Fruit fly (Drosophila melanogaster): ENCODE measurements around the gene Syn1.
A peak's percentile ranks its signal among the peaks of the same experiment; 100 is the strongest.

Syn1 gene

DNA sequence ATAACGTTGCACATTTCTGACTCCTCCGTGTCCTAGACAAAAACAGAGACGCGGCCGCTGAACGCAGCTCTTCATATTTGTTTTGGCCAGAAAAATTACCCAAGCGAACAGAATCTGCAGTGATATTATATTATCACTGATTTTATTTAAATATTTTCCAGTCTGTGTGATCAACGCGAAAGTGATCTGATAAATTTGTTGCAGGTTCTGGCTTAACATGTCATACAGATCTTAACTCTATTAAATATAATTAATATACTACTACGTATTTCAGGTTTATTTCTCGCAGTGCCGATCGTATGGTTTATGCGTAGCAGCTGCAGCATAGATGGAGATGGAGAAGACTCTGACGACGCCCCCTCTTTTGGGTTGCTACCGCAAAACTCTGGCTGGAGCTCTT lies 49.5 kb downstream of the Syn1 start:
- TF ChIP-seq pan (optimal IDR thresholded peaks at IDR 0.05) = no peak
- no peak for TF ChIP-seq CG8478 (optimal IDR thresholded peaks at IDR 0.05)
- no peak for TF ChIP-seq Dll (optimal IDR thresholded peaks at IDR 0.05)
- no peak for TF ChIP-seq usp (GFP tag; optimal IDR thresholded peaks at IDR 0.05)
- TF ChIP-seq psq (optimal IDR thresholded peaks at IDR 0.05) = no peak
- no peak for TF ChIP-seq EcR (GFP tag; optimal IDR thresholded peaks at IDR 0.05)

DNA sequence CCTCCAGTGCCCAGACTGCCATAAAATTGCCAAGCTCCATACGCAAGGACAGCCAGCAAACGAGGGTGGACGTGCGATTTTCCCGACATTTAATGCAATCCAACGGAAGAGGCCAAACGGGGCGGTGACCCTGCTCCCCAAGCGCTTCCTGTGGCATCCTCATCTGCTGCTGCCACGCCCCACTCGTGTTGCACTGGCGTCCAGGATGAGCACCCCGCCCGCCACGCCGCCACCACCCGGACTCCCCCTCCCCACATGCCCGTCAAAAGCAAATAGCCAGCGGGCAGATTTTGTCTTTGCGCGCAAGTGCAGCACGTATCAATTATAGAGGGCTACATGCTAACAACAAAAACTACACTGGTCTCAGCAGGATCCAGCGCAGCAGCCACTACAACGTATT lies 52.1 kb downstream of the Syn1 start:
- TF ChIP-seq pan (optimal IDR thresholded peaks at IDR 0.05) = no peak
- TF ChIP-seq usp (GFP tag; optimal IDR thresholded peaks at IDR 0.05) = no peak
- no peak for TF ChIP-seq CG8478 (optimal IDR thresholded peaks at IDR 0.05)
- no peak for TF ChIP-seq psq (optimal IDR thresholded peaks at IDR 0.05)
- no peak for TF ChIP-seq Dll (optimal IDR thresholded peaks at IDR 0.05)
- TF ChIP-seq EcR (GFP tag; optimal IDR thresholded peaks at IDR 0.05) = no peak

DNA sequence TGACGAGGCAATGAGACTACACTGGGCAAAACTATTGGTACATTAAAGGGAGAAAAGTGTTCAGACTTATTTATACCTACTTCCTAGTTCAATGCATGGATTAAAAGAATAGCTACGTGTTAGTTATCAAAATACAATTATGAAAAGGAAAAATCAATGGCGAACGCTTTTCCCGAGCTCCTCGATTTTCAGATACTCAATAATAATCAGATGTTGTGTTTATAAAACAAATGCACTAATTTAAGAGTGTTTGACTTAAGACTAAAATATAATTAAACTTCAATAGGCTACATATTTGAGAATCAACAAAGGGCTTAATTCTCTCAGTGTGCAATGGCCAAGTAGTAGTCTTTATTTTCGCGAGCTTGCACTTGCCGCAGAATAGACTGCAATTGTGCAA lies 54.4 kb downstream of the Syn1 start:
- no peak for TF ChIP-seq CG8478 (optimal IDR thresholded peaks at IDR 0.05)
- no peak for TF ChIP-seq psq (optimal IDR thresholded peaks at IDR 0.05)
- TF ChIP-seq Dll (optimal IDR thresholded peaks at IDR 0.05) = no peak
- TF ChIP-seq pan (optimal IDR thresholded peaks at IDR 0.05) = no peak
- no peak for TF ChIP-seq usp (GFP tag; optimal IDR thresholded peaks at IDR 0.05)
- no peak for TF ChIP-seq EcR (GFP tag; optimal IDR thresholded peaks at IDR 0.05)

DNA sequence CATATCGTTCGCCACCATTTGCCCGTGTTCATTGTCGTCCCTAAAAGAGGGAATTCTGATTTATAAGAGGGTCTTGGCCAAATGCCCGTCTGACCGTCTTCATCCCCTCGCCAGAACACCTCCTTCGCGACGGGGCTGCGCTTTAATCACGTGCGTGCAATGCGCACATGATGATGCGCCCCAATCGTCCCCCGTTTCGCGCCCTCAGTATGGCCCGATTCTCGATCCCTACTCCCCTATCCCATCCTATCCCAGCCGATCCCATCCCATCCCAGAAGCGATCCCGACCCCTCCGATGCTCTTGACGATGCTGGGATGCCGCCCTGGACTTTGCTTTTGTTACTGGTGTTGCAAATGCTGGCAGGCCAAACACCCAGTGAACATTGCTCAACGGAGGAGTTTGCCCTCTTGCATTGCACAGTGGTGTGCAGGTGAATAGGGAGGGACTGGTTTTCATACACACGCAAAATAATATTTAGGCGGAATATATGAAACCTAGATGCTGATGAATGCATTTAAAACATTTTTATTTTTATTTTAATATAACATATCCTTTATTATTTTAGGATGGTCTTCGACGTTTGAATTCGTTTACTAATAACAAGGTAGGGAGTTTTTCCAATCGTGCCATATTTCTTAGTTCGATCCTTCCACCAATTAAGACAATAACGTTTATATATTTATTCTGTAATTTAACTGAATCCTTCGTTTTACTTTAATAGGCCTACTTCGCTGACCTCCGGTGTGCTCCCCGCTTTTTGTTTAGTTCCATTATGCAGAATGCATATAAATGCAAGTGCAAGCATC lies 60.3 kb downstream of the Syn1 start:
- TF ChIP-seq psq (optimal IDR thresholded peaks at IDR 0.05) (no peak), EcR (GFP tag; optimal IDR thresholded peaks at IDR 0.05) (peak in 1 of 2 experiments; percentile 21), usp (GFP tag; optimal IDR thresholded peaks at IDR 0.05) (no peak), CG8478 (optimal IDR thresholded peaks at IDR 0.05) (no peak)

DNA sequence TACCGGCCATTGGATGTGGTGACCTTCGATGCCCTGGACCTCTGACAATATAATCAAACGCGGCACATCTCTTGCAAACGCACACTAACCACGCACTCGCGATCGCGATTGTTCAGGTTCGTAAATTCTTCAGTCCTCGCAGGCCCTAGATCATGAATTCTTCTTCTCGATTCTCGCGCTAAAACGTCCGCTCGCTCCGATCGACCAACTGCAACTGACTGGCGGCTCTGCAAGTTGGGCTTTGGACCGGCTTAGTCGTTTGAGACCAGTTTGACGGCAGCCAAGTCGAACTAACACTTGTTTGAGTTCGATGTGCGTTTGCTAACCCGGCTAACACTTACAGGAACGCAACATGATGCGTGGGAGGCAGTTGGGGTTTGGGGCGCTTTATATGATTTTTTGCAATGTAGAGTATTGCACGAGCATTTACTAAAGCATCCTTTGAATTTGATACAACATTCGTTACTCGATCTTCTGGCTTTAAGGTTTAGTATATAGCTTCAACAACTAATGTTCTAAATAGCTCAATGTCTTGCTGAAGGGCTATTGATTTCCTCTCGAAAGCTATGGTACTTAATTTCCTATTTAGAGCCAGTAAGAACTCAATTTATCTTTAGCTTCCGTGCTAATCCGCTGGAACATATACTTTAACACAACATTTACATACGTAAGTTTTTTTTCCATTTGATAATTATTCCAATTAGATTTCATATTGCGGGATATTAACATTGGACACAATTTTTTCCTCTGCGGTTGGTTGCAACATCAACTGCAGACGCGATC lies 64.0 kb downstream of the Syn1 start, which contains the start of gene CG32447:
Gene CG32447, minus strand, starts transcription at position 222 of the 783 bp plus-strand sequence.
- TF ChIP-seq psq (optimal IDR thresholded peaks at IDR 0.05) (no peak), EcR (GFP tag; optimal IDR thresholded peaks at IDR 0.05) (no peak), pan (optimal IDR thresholded peaks at IDR 0.05) (no peak), usp (GFP tag; optimal IDR thresholded peaks at IDR 0.05) (no peak), Dll (optimal IDR thresholded peaks at IDR 0.05) (no peak), CG8478 (optimal IDR thresholded peaks at IDR 0.05) (no peak)

DNA sequence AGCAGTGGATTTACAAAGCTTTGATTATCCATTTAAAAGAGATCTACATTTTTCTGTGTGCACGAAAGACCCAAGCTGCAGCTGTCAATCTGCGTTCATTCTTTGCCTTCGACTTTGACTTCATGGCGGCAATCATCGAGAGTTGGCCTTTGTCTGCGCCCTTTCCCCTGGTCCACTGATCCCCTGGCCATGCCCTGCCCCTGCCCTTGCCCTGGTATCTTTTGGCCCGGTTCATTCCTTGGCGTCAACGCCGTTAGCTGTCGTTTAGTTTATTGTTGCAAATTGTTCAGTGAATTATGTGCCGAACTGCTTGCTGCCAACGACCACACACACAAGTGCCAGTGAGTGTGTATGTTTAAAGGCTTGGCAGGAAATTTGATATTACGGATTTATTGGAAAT lies 69.4 kb downstream of the Syn1 start:
- no peak for TF ChIP-seq pan (optimal IDR thresholded peaks at IDR 0.05)
- no peak for TF ChIP-seq psq (optimal IDR thresholded peaks at IDR 0.05)
- no peak for TF ChIP-seq CG8478 (optimal IDR thresholded peaks at IDR 0.05)
- no peak for TF ChIP-seq usp (GFP tag; optimal IDR thresholded peaks at IDR 0.05)
- TF ChIP-seq Dll (optimal IDR thresholded peaks at IDR 0.05) = no peak
- TF ChIP-seq EcR (GFP tag; optimal IDR thresholded peaks at IDR 0.05) = no peak

DNA sequence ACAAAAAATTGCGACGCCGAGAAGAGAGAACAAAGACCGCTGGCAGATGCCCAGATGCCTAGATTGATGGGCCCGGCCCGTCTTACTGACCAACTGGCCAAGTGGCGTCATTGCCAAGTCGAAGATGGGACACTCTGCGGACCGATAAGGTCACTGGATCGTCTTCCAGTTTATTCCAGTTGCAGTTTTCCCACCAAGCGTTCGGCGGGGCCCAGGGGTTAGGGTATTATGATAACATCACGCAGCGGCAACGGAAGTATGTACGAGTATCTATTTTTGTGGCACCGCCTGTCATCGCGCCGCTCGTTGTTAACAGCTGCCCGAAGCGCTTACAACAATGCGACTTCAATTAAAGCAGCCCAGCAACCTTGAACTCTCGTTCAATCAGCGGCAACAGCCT lies 70.3 kb downstream of the Syn1 start:
- TF ChIP-seq usp (GFP tag; optimal IDR thresholded peaks at IDR 0.05) = no peak
- TF ChIP-seq EcR (GFP tag; optimal IDR thresholded peaks at IDR 0.05) = no peak
- no peak for TF ChIP-seq Dll (optimal IDR thresholded peaks at IDR 0.05)
- no peak for TF ChIP-seq psq (optimal IDR thresholded peaks at IDR 0.05)
- no peak for TF ChIP-seq CG8478 (optimal IDR thresholded peaks at IDR 0.05)
- no peak for TF ChIP-seq pan (optimal IDR thresholded peaks at IDR 0.05)
